Fruit fly (Drosophila melanogaster): ENCODE data around the gene CG43115.

Gene CG43115

dm6 chrX:6097578-6097977 is 31.4 kb upstream of the CG43115 start (continued):
- no peak for TF ChIP-seq Blimp-1 (GFP tag; optimal IDR thresholded peaks at IDR 0.05)
- peak; percentile 16 for TF ChIP-seq CG6808 (GFP tag; optimal IDR thresholded peaks at IDR 0.05)
- TF ChIP-seq CG8119 (GFP tag; IDR thresholded peaks at IDR 0.05), result peak; percentile 57; the same call in 2 of the 3 replicates
- peak; percentile 45 for TF ChIP-seq spab (GFP tag; optimal IDR thresholded peaks at IDR 0.05)
- TF ChIP-seq pdm3 (GFP tag; optimal IDR thresholded peaks at IDR 0.05), result peak; percentile 68
- TF ChIP-seq Lpt (GFP tag; optimal IDR thresholded peaks at IDR 0.05), result no peak
- TF ChIP-seq CG31627 (GFP tag; optimal IDR thresholded peaks at IDR 0.05), result peak; percentile 70

DNA sequence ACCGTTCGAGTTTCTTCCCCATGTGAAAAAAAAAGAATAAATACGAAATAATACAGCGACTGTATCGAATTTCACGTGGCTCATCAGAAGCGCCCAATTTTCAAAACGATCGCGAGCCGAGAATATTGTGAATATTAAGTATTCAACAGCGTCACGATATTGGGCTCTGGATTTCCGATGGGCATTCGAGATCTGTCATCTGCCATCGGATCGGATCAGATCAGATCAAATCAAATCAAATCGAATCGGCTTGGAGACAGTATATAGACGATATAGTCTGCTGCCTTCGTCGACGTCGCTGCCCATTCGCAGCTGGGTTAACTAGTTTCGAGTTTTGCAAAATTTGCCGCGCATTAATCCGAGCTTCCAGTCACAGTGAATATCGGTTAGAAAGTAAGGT is 28.4 kb upstream of the CG43115 start:
- no peak for TF ChIP-seq CG11902 (GFP tag; optimal IDR thresholded peaks at IDR 0.05)
- no peak for TF ChIP-seq Smox (GFP tag; optimal IDR thresholded peaks at IDR 0.05)
- no peak for TF ChIP-seq achi (GFP tag; optimal IDR thresholded peaks at IDR 0.05)
- TF ChIP-seq CG8119 (GFP tag; IDR thresholded peaks at IDR 0.05), result no peak
- TF ChIP-seq Hr4 (GFP tag; optimal IDR thresholded peaks at IDR 0.05), result no peak

DNA sequence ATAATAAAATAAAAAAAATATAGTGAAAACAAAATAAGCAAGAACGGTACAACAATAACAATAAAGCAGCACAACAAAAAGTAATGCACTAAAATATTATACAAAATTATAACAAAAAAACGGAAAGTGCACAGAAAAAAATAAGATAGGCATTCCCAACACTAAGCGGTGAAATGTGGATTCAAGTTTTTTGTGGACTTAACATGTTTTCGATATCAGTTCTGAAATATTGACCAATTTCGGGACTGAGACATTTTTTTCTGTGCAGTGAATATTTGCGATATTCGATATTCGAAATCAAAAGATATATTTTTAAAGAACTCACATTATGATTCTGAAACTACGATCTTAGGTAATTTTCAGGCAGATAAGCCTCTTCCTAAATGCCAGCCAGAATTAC is 27.9 kb upstream of the CG43115 start:
- TF ChIP-seq CG11294 (GFP tag; IDR thresholded peaks at IDR 0.05) (no peak), Sox102F (GFP tag; optimal IDR thresholded peaks at IDR 0.05) (no peak), Met (GFP tag; optimal IDR thresholded peaks at IDR 0.05) (no peak), CG11902 (GFP tag; optimal IDR thresholded peaks at IDR 0.05) (no peak), fd85E (GFP tag; optimal IDR thresholded peaks at IDR 0.05) (no peak), Eip78C (GFP tag) (peak; percentile 63), CG3032 (tag; optimal IDR thresholded peaks at IDR 0.05) (no peak), net (GFP tag; optimal IDR thresholded peaks at IDR 0.05) (no peak), CG3919 (GFP tag; optimal IDR thresholded peaks at IDR 0.05) (peak; percentile 2), CG15336 (GFP tag; IDR thresholded peaks at IDR 0.05) (no peak), CG6854 (GFP tag; optimal IDR thresholded peaks at IDR 0.05) (no peak), OdsH (GFP tag; optimal IDR thresholded peaks at IDR 0.05) (no peak), achi (GFP tag; optimal IDR thresholded peaks at IDR 0.05) (no peak), CG11762 (GFP tag; optimal IDR thresholded peaks at IDR 0.05; ENCODE audit: insufficient read depth) (no peak), Hr39 (GFP tag; optimal IDR thresholded peaks at IDR 0.05) (no peak), CG9139 (GFP tag; optimal IDR thresholded peaks at IDR 0.05) (no peak), dsx (GFP tag; optimal IDR thresholded peaks at IDR 0.05; ENCODE audit: poor library complexity, severe bottlenecking) (no peak), CG8319 (GFP tag; optimal IDR thresholded peaks at IDR 0.05) (no peak), Sox14 (GFP tag; optimal IDR thresholded peaks at IDR 0.05) (no peak), CG4318 (GFP tag; optimal IDR thresholded peaks at IDR 0.05) (no peak), svp (GFP tag) (peak; percentile 56), Ets21C (GFP tag; optimal IDR thresholded peaks at IDR 0.05) (no peak)

DNA sequence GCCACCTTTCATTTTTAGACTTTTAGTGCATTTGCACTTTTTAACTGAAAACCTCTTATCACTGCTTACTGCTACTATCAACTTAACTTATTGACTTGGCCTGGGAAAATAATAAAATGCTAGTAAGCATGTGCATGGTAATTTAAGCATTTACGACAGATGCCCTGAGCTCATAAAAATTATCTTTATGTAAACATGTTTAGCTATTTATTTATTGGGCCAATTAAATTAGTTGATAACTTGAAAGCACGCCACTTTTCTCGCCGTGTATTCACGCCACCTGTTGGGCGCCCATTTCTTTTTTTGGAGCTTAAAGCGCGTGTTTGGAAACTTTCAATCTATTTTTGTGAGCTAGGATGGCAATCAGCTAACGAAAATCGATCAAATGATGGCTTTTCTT is 26.0 kb upstream of the CG43115 start:
- no peak for TF ChIP-seq CG8119 (GFP tag; IDR thresholded peaks at IDR 0.05)
- TF ChIP-seq CG8632 (GFP tag; optimal IDR thresholded peaks at IDR 0.05), result no peak
- TF ChIP-seq net (GFP tag; optimal IDR thresholded peaks at IDR 0.05), result no peak
- TF ChIP-seq svp (GFP tag), result peak; percentile 24
- TF ChIP-seq CG6792 (GFP tag; optimal IDR thresholded peaks at IDR 0.05), result no peak
- no peak for TF ChIP-seq CG15336 (GFP tag; IDR thresholded peaks at IDR 0.05)
- TF ChIP-seq CG32006 (GFP tag; optimal IDR thresholded peaks at IDR 0.05), result peak; percentile 45
- no peak for TF ChIP-seq CG11762 (GFP tag; optimal IDR thresholded peaks at IDR 0.05; ENCODE audit: insufficient read depth)
- peak; percentile 65 for TF ChIP-seq Eip78C (GFP tag)
- no peak for TF ChIP-seq Sox15 (GFP tag; optimal IDR thresholded peaks at IDR 0.05)
- no peak for TF ChIP-seq CG6854 (GFP tag; optimal IDR thresholded peaks at IDR 0.05)
- no peak for TF ChIP-seq OdsH (GFP tag; optimal IDR thresholded peaks at IDR 0.05)
- TF ChIP-seq Eip75B (GFP tag; optimal IDR thresholded peaks at IDR 0.05), result no peak
- no peak for TF ChIP-seq dsx (GFP tag; optimal IDR thresholded peaks at IDR 0.05; ENCODE audit: poor library complexity, severe bottlenecking)
- TF ChIP-seq vri (GFP tag; optimal IDR thresholded peaks at IDR 0.05), result no peak
- no peak for TF ChIP-seq Hr38 (GFP tag; optimal IDR thresholded peaks at IDR 0.05)
- TF ChIP-seq spab (GFP tag; optimal IDR thresholded peaks at IDR 0.05), result no peak
- no peak for TF ChIP-seq Sox14 (GFP tag; optimal IDR thresholded peaks at IDR 0.05)
- no peak for TF ChIP-seq cyc (GFP tag; optimal IDR thresholded peaks at IDR 0.05)
- TF ChIP-seq CG4318 (GFP tag; optimal IDR thresholded peaks at IDR 0.05), result no peak
- no peak for TF ChIP-seq CG11294 (GFP tag; IDR thresholded peaks at IDR 0.05)
- no peak for TF ChIP-seq CG10669 (GFP tag; optimal IDR thresholded peaks at IDR 0.05)
- TF ChIP-seq CG16779 (tag; optimal IDR thresholded peaks at IDR 0.05), result no peak
- TF ChIP-seq CG34406 (GFP tag; optimal IDR thresholded peaks at IDR 0.05), result no peak
- TF ChIP-seq CG3919 (GFP tag; optimal IDR thresholded peaks at IDR 0.05), result peak; percentile 0
- TF ChIP-seq CG3032 (tag; optimal IDR thresholded peaks at IDR 0.05), result no peak
- no peak for TF ChIP-seq fd59A (GFP tag; optimal IDR thresholded peaks at IDR 0.05)
- TF ChIP-seq CG6163 (GFP tag; IDR thresholded peaks at IDR 0.05), result no peak
- no peak for TF ChIP-seq ss (GFP tag; optimal IDR thresholded peaks at IDR 0.05)
- TF ChIP-seq Hr4 (GFP tag; optimal IDR thresholded peaks at IDR 0.05), result peak; percentile 45
